Worm (Caenorhabditis elegans) whole organism, L2 larva: Measurements from ENCODE around the gene F09C6.16.

Source experiments
- C34F6.9 ChIP-seq: fragments of 150-350 bp; optimal IDR thresholded peaks from 2 replicates; lab custom pipeline; 2014; ENCODE audit warnings: missing biosample characterization, missing genetic modification characterization
- F13H6.1 ChIP-seq: sonication (generic microtip); optimal IDR thresholded peaks from 2 replicates; lab custom pipeline; 2016; ENCODE audit warnings: missing genetic modification characterization, missing compliant biosample characterization
- R02D3.7 ChIP-seq: fragments of 150-350 bp; optimal IDR thresholded peaks from 2 replicates; lab custom pipeline; 2014; ENCODE audit warnings: missing biosample characterization, missing genetic modification characterization
- Y55F3AM.14 ChIP-seq: fragments of 200-800 bp; sonication (Bioruptor generic); optimal IDR thresholded peaks from 2 replicates; lab custom pipeline; 2018; ENCODE audit warnings: mild to moderate bottlenecking, missing genetic modification characterization, missing compliant biosample characterization
- aly-2 ChIP-seq: fragments of 150-350 bp; optimal IDR thresholded peaks from 2 replicates; lab custom pipeline; 2014; ENCODE audit warnings: missing biosample characterization, missing genetic modification characterization
- ama-1 ChIP-seq: fragments of 150-350 bp; optimal IDR thresholded peaks from 2 replicates; lab custom pipeline; 2018; ENCODE audit warnings: inconsistent platforms
- blmp-1 ChIP-seq: sonication (generic microtip); optimal IDR thresholded peaks from 2 replicates; lab custom pipeline; 2017; ENCODE audit warnings: missing genetic modification characterization, mild to moderate bottlenecking, missing compliant biosample characterization, antibody characterized with exemption, moderate library complexity; ENCODE audit not compliant: insufficient read depth
- ceh-16 ChIP-seq: fragments of 150-350 bp; optimal IDR thresholded peaks from 2 replicates; lab custom pipeline; 2014; ENCODE audit warnings: missing biosample characterization, missing genetic modification characterization
- ceh-82 ChIP-seq: fragments of 150-350 bp; optimal IDR thresholded peaks from 2 replicates; lab custom pipeline; 2014; ENCODE audit warnings: missing biosample characterization, missing genetic modification characterization
- crh-2 ChIP-seq: sonication (generic microtip); optimal IDR thresholded peaks from 2 replicates; lab custom pipeline; 2017; ENCODE audit warnings: missing biosample characterization, missing genetic modification characterization
- egl-27 ChIP-seq: sonication (generic microtip); optimal IDR thresholded peaks from 3 replicates; lab custom pipeline; 2017; ENCODE audit warnings: missing biosample characterization, missing genetic modification reagents, missing genetic modification characterization
- elt-1 ChIP-seq: fragments of 150-350 bp; optimal IDR thresholded peaks from 2 replicates; lab custom pipeline; 2014; ENCODE audit warnings: missing biosample characterization, missing genetic modification characterization
- elt-3 ChIP-seq: sonication (generic microtip); optimal IDR thresholded peaks from 2 replicates; lab custom pipeline; 2017; ENCODE audit warnings: missing biosample characterization, missing genetic modification characterization
- fos-1 ChIP-seq: fragments of 150-350 bp; optimal IDR thresholded peaks from 2 replicates; lab custom pipeline; 2014; ENCODE audit warnings: missing biosample characterization, missing genetic modification characterization
- gmeb-1 ChIP-seq: fragments of 150-350 bp; optimal IDR thresholded peaks from 2 replicates; lab custom pipeline; 2014; ENCODE audit warnings: missing biosample characterization, missing genetic modification characterization
- lin-11 ChIP-seq: fragments of 150-350 bp; sonication (generic microtip); optimal IDR thresholded peaks from 2 replicates; lab custom pipeline; 2014; ENCODE audit warnings: missing biosample characterization, missing genetic modification characterization, inconsistent platforms, mixed read lengths
- lin-13 ChIP-seq: fragments of 150-350 bp; optimal IDR thresholded peaks from 2 replicates; lab custom pipeline; 2014; ENCODE audit warnings: missing biosample characterization, missing genetic modification reagents, missing genetic modification characterization
- lin-39 ChIP-seq: fragments of 150-350 bp; optimal IDR thresholded peaks from 2 replicates; lab custom pipeline; 2014; ENCODE audit warnings: missing biosample characterization, missing genetic modification reagents, missing genetic modification characterization
- lsy-2 ChIP-seq, 2 experiments: fragments of 150-350 bp in 1 of 2; sonication (generic microtip) in 1 of 2; optimal IDR thresholded peaks; 2 replicates each; lab custom pipeline; 2014 to 2017; ENCODE audit warnings: missing biosample characterization in 2 of 2, missing genetic modification characterization in 2 of 2
- nhr-11 ChIP-seq: fragments of 150-350 bp; optimal IDR thresholded peaks from 2 replicates; lab custom pipeline; 2014; ENCODE audit warnings: missing biosample characterization, missing genetic modification characterization
- nhr-12 ChIP-seq: fragments of 150-350 bp; optimal IDR thresholded peaks from 2 replicates; lab custom pipeline; 2014; ENCODE audit warnings: missing biosample characterization, missing genetic modification characterization
- nhr-129 ChIP-seq: fragments of 150-350 bp; optimal IDR thresholded peaks from 2 replicates; lab custom pipeline; 2014; ENCODE audit warnings: missing biosample characterization, missing genetic modification characterization
- nhr-21 ChIP-seq: fragments of 150-350 bp; optimal IDR thresholded peaks from 2 replicates; lab custom pipeline; 2014; ENCODE audit warnings: missing biosample characterization, missing genetic modification characterization
- nhr-237 ChIP-seq: fragments of 150-350 bp; optimal IDR thresholded peaks from 2 replicates; lab custom pipeline; 2014; ENCODE audit warnings: missing biosample characterization, missing genetic modification characterization
- nhr-77 ChIP-seq: fragments of 150-350 bp; optimal IDR thresholded peaks from 2 replicates; lab custom pipeline; 2014; ENCODE audit warnings: missing biosample characterization, missing genetic modification characterization
- peb-1 ChIP-seq: fragments of 150-350 bp; optimal IDR thresholded peaks from 2 replicates; lab custom pipeline; 2014; ENCODE audit warnings: missing biosample characterization, missing genetic modification characterization
- sma-3 ChIP-seq: sonication (generic microtip); optimal IDR thresholded peaks from 2 replicates; lab custom pipeline; 2016; ENCODE audit warnings: missing genetic modification reagents, missing genetic modification characterization, missing compliant biosample characterization
- sma-9 ChIP-seq, 2 experiments: fragments of 150-350 bp in 1 of 2; sonication (generic microtip) in 1 of 2; optimal IDR thresholded peaks; 2 replicates each; lab custom pipeline; 2014 to 2016; ENCODE audit warnings: missing genetic modification characterization in 2 of 2, mild to moderate bottlenecking in 1 of 2, missing biosample characterization in 1 of 2, missing compliant biosample characterization in 1 of 2, missing genetic modification reagents in 1 of 2, moderate library complexity in 1 of 2
- snpc-4 ChIP-seq: fragments of 150-350 bp; optimal IDR thresholded peaks from 2 replicates; lab custom pipeline; 2014; ENCODE audit warnings: missing biosample characterization, missing genetic modification characterization
- unc-55 ChIP-seq: fragments of 150-350 bp; sonication (generic microtip); optimal IDR thresholded peaks from 3 replicates; lab custom pipeline; 2014; ENCODE audit warnings: missing biosample characterization, missing genetic modification reagents, missing genetic modification characterization
- zag-1 ChIP-seq: fragments of 150-350 bp; optimal IDR thresholded peaks from 2 replicates; lab custom pipeline; 2014; ENCODE audit warnings: missing biosample characterization, missing genetic modification characterization
- ztf-1 ChIP-seq: fragments of 200-800 bp; sonication (Bioruptor generic); conservative IDR thresholded peaks from 2 replicates; pipeline ENCODE4 v1.3.6; 2022; ENCODE audit warnings: missing genetic modification characterization, missing compliant biosample characterization
- ztf-11 ChIP-seq: sonication (generic microtip); optimal IDR thresholded peaks from 2 replicates; lab custom pipeline; 2017; ENCODE audit warnings: missing biosample characterization, missing genetic modification characterization
- ztf-4 ChIP-seq: fragments of 150-350 bp; optimal IDR thresholded peaks from 2 replicates; lab custom pipeline; 2014; ENCODE audit warnings: missing biosample characterization, missing genetic modification characterization

The F09C6.16 gene

DNA sequence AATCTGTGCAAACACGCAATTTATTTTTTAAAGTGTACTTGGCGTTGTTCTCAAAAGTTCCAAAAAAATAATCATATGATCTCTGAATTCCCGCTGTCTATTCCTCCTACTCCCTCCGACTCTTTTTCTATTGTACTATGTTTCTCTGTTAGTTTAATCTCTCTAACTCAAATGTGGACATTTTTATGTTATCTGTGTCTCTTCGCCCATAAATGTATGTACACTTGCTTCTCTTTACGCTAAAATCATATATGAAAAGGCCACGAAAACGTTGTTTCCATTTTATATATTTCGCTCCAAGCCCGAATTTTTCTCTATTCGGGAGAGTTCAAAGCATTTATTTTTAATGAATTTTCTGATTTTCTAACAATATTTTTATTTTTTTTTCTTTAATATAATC lies 1.1 kb upstream of the F09C6.16 start:
- TF ChIP-seq nhr-237 (tag; lab: Kevin White, UChicago) (no peak), sma-9 (GFP tag; optimal IDR thresholded peaks at IDR 0.05; lab: Kevin White, UChicago) (peak; percentile 7), sma-9 (tag; optimal IDR thresholded peaks at IDR 0.05; lab: Kevin White, UChicago) (no peak), nhr-77 (tag; lab: Kevin White, UChicago) (no peak), nhr-11 (tag; lab: Kevin White, UChicago) (no peak), zag-1 (tag; lab: Kevin White, UChicago) (no peak), ceh-82 (no peak), nhr-129 (tag; lab: Kevin White, UChicago) (peak; percentile 6), elt-1 (tag; lab: Kevin White, UChicago) (no peak), unc-55 (peak; percentile 18), lin-13 (GFP tag; lab: Kevin White, UChicago) (no peak), egl-27 (tag; lab: Kevin White, UChicago) (no peak), snpc-4 (tag; lab: Kevin White, UChicago) (no peak), fos-1 (tag; lab: Kevin White, UChicago) (no peak), peb-1 (tag; lab: Kevin White, UChicago) (no peak), nhr-12 (tag; lab: Kevin White, UChicago) (no peak)
- TF ChIP-seq, all 48 proteins: peak for 3

DNA sequence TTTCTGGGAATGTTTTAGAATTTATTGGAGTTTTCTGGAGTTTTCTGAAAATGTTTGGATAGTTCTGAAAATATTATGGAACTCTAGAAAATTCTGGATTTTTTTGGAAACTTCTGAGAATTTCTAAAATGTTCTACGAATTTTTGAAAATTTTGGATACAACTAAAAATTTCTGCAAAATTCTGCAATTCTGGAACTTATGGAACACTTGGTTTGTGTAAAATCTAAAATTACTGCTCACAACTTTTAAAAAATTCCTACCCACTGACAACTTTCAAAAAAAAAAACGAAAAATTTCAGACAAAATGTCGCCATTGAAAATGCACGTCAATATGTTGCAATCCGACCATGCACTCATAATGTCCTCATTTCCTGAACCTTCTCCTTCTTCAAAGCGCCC lies 5.2 kb downstream of the F09C6.16 start, which contains the start of gene nhr-262:
Gene nhr-262 (plus strand): TSS at position 301 of the 400 bp plus-strand sequence.
- TF ChIP-seq Y55F3AM.14 (GFP tag; lab: Kevin White, UChicago) (no peak), ceh-16 (no peak), fos-1 (tag; lab: Kevin White, UChicago) (no peak), unc-55 (no peak), C34F6.9 (tag; lab: Kevin White, UChicago) (no peak), ztf-4 (no peak), R02D3.7 (tag; lab: Kevin White, UChicago) (no peak), aly-2 (no peak), ztf-1 (no peak), elt-1 (tag; lab: Kevin White, UChicago) (no peak), nhr-21 (tag; lab: Kevin White, UChicago) (no peak), lsy-2 (tag; optimal IDR thresholded peaks at IDR 0.05; lab: Kevin White, UChicago) (no peak), lin-11 (tag; lab: Kevin White, UChicago) (no peak), elt-3 (tag; lab: Kevin White, UChicago) (no peak)

DNA sequence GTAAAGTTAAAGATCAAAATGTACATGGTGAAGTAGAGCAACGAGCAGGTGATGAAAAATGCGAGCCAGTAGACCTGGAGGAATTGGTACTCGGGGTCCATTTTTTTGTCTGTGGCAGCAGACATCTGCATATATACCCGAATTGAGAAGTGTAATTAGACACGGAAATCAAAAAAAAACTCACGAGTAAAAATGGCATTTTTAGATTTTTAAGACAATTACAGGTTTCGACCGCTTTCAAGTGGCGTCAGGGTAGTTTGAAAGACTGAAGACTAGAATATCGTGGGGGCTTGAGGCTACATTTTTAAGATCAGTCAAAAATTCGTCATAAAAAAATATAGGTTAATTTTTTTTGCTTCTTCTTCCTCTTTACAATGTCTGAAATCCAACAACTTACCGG lies 7.0 kb downstream of the F09C6.16 start, which contains the start of gene srd-68:
Gene srd-68 (minus strand): TSS at position 101 of the 400 bp plus-strand sequence.
- no peak for TF ChIP-seq elt-3 (tag; lab: Kevin White, UChicago)
- no peak for TF ChIP-seq gmeb-1 (tag; lab: Kevin White, UChicago)
- no peak for TF ChIP-seq lsy-2 (tag; optimal IDR thresholded peaks at IDR 0.05; lab: Kevin White, UChicago)
- TF ChIP-seq Y55F3AM.14 (GFP tag; lab: Kevin White, UChicago): no peak
- TF ChIP-seq nhr-129 (tag; lab: Kevin White, UChicago): no peak
- no peak for TF ChIP-seq sma-3
- TF ChIP-seq fos-1 (tag; lab: Kevin White, UChicago): no peak
- no peak for TF ChIP-seq egl-27 (tag; lab: Kevin White, UChicago)

DNA sequence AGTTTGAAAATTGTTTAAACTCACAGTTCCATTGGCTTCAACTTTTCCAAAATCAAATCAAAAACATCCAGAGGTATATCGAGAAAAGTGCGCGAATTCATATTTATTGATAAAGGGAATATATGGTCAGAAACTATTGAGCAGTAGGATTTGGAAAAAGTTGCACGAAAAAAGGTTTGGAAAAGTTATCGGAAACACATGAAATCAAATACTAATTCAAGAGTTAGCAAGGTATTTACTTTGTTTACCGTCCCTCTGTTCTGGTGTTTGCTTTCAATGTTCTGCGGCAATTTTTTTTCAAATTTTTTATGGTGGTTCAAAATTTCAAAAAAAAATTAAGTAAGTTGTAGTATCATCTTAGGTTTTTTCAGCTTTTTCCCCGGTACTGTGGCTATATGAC lies 10.4 kb downstream of the F09C6.16 start, which contains the start of gene fbxa-45:
Gene fbxa-45 (minus strand): TSS at position 101 of the 400 bp plus-strand sequence.
- TF ChIP-seq gmeb-1 (tag; lab: Kevin White, UChicago): no peak
- TF ChIP-seq ztf-11: no peak
- no peak for TF ChIP-seq zag-1 (tag; lab: Kevin White, UChicago)
- no peak for TF ChIP-seq elt-1 (tag; lab: Kevin White, UChicago)
- no peak for TF ChIP-seq ama-1 (lab: Kevin White, UChicago)
- TF ChIP-seq nhr-21 (tag; lab: Kevin White, UChicago): no peak
- no peak for TF ChIP-seq lin-11 (tag; lab: Kevin White, UChicago)
- no peak for TF ChIP-seq sma-3
- no peak for TF ChIP-seq ceh-82
- TF ChIP-seq F13H6.1 (tag; lab: Kevin White, UChicago): no peak
- TF ChIP-seq crh-2: no peak
- TF ChIP-seq egl-27 (tag; lab: Kevin White, UChicago): no peak
- TF ChIP-seq peb-1 (tag; lab: Kevin White, UChicago): no peak
- TF ChIP-seq lin-39 (tag; lab: Kevin White, UChicago): no peak
- TF ChIP-seq ztf-4: no peak
- TF ChIP-seq nhr-129 (tag; lab: Kevin White, UChicago): no peak
- no peak for TF ChIP-seq ceh-16
- TF ChIP-seq nhr-77 (tag; lab: Kevin White, UChicago): no peak
- TF ChIP-seq lin-13 (GFP tag; lab: Kevin White, UChicago): no peak
- TF ChIP-seq blmp-1 (tag; lab: Kevin White, UChicago): no peak
